Worm (Caenorhabditis elegans): ENCODE measurements around the gene Y79H2A.12.

- TF ChIP-seq blmp-1 (tag; optimal IDR thresholded peaks at IDR 0.05) (no peak), lin-13 (GFP tag; optimal IDR thresholded peaks at IDR 0.05) (no peak), ceh-8 (GFP tag; optimal IDR thresholded peaks at IDR 0.05) (no peak), snpc-4 (tag; optimal IDR thresholded peaks at IDR 0.05) (no peak), nhr-84 (tag; optimal IDR thresholded peaks at IDR 0.05) (no peak), swsn-7 (tag; optimal IDR thresholded peaks at IDR 0.05) (no peak), nhr-77 (tag; optimal IDR thresholded peaks at IDR 0.05) (no peak), ama-1 (optimal IDR thresholded peaks at IDR 0.05) (no peak), ztf-11 (tag; optimal IDR thresholded peaks at IDR 0.05) (no peak), aly-2 (tag; optimal IDR thresholded peaks at IDR 0.05) (no peak), dpl-1 (GFP tag; optimal IDR thresholded peaks at IDR 0.05) (no peak)
These were observed 4.6 kb upstream of the Y79H2A.12 start for ce11 chrIII:12033259-12033658.
